Fruit fly (Drosophila melanogaster): ENCODE measurements around the gene Megf8.

Gene Megf8

dm6 chr2L:8040872-8041271 is 2.4 kb upstream of the Megf8 start, which contains the start of gene CCDC53:
TSS of gene CCDC53 (plus strand) at chr2L:8041106.
- TF ChIP-seq usp (GFP tag; optimal IDR thresholded peaks at IDR 0.05) (no peak), CG8478 (optimal IDR thresholded peaks at IDR 0.05) (no peak), pan (optimal IDR thresholded peaks at IDR 0.05) (no peak), psq (optimal IDR thresholded peaks at IDR 0.05) (no peak), EcR (GFP tag; optimal IDR thresholded peaks at IDR 0.05) (no peak), Dll (optimal IDR thresholded peaks at IDR 0.05) (no peak)

DNA sequence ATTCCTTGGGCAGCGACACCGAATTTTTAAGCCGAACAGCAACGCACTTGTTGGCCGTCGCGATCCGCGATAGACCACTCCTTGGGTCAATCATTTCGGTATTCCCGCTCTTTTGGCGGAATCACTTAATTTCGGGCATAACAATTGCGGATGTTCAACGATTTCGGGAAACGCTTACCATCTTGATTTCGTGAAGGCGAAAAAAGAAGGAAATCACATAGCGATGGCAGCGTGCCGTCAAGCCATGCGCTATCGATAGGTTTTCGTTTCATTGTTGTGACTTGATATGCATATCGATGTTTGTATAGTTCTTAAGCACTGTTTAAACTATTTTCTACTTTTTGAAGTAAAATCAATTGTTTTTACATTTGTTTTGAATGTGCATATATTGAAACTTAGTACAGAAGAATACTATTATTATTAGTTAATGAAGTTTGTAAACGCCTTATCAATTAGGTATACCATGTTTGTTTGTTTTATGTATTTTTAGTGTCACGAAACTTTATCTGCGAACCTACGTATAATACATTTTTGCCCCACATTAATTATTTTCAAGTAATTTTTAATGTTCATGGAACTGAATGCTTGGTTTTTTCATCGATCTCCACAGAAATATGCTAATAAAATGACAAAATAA is 508 bp upstream of the Megf8 start, which contains the start of gene RpL36A:
TSS of gene RpL36A (minus strand) at position 265 of the 637 bp plus-strand sequence.
- TF ChIP-seq Dll (optimal IDR thresholded peaks at IDR 0.05) (no peak), EcR (GFP tag; optimal IDR thresholded peaks at IDR 0.05) (no peak), psq (optimal IDR thresholded peaks at IDR 0.05) (no peak), pan (optimal IDR thresholded peaks at IDR 0.05) (no peak), CG8478 (optimal IDR thresholded peaks at IDR 0.05) (no peak)

dm6 chr2L:8071112-8071976 is 28.1 kb downstream of the Megf8 start, which contains the start of gene poe:
TSS of gene poe (minus strand) at chr2L:8071624.
- TF ChIP-seq pan (optimal IDR thresholded peaks at IDR 0.05) = no peak
- no peak for TF ChIP-seq EcR (GFP tag; optimal IDR thresholded peaks at IDR 0.05)
- TF ChIP-seq Dll (optimal IDR thresholded peaks at IDR 0.05) = no peak
- TF ChIP-seq CG8478 (optimal IDR thresholded peaks at IDR 0.05) = no peak
- TF ChIP-seq usp (GFP tag; optimal IDR thresholded peaks at IDR 0.05) = no peak
- TF ChIP-seq psq (optimal IDR thresholded peaks at IDR 0.05) = no peak

dm6 chr2L:8072692-8073091 is 29.4 kb downstream of the Megf8 start, which contains the start of the genes MED20 and Trf:
TSS of gene MED20 (minus strand) at chr2L:8072848.
TSS of gene Trf (plus strand) at chr2L:8072895.
- TF ChIP-seq psq (optimal IDR thresholded peaks at IDR 0.05) = no peak
- no peak for TF ChIP-seq pan (optimal IDR thresholded peaks at IDR 0.05)
- no peak for TF ChIP-seq Dll (optimal IDR thresholded peaks at IDR 0.05)
- no peak for TF ChIP-seq usp (GFP tag; optimal IDR thresholded peaks at IDR 0.05)
- TF ChIP-seq EcR (GFP tag; optimal IDR thresholded peaks at IDR 0.05) = no peak
- no peak for TF ChIP-seq CG8478 (optimal IDR thresholded peaks at IDR 0.05)

DNA sequence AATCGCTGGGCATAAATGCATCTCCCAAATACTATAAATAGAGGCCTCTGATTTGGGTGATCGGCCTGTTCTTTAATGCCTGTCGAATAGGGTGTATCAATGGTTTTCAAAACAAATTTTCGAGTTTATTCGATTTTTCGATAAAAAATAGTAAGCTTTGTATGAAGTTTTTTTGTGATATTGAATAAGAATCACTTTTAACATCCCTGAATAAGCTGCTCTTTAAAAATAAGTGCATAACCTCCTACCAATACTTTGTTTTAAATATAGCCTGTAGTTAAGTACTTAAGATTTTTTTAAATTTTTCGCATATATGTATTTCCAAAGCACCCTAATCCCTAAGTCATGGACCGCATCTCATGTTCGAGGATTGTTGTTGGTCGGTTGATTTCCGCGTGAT is 37.4 kb downstream of the Megf8 start:
- TF ChIP-seq usp (GFP tag; optimal IDR thresholded peaks at IDR 0.05) (no peak), CG8478 (optimal IDR thresholded peaks at IDR 0.05) (no peak), pan (optimal IDR thresholded peaks at IDR 0.05) (no peak), psq (optimal IDR thresholded peaks at IDR 0.05) (no peak)

dm6 chr2L:8081640-8082485 is 38.6 kb downstream of the Megf8 start:
- TF ChIP-seq EcR (GFP tag; optimal IDR thresholded peaks at IDR 0.05) = no peak
- TF ChIP-seq CG8478 (optimal IDR thresholded peaks at IDR 0.05) = no peak
- TF ChIP-seq pan (optimal IDR thresholded peaks at IDR 0.05) = no peak
- TF ChIP-seq usp (GFP tag; optimal IDR thresholded peaks at IDR 0.05) = no peak
- no peak for TF ChIP-seq Dll (optimal IDR thresholded peaks at IDR 0.05)
- no peak for TF ChIP-seq psq (optimal IDR thresholded peaks at IDR 0.05)

dm6 chr2L:8082692-8083412 is 39.6 kb downstream of the Megf8 start, which contains the start of gene Mcr:
TSS of gene Mcr (minus strand) at chr2L:8082982.
- TF ChIP-seq CG8478 (optimal IDR thresholded peaks at IDR 0.05) = no peak

DNA sequence CACCGCTTCAGTTG is 39.9 kb downstream of the Megf8 start, which contains the start of gene Bsg:
TSS of gene Bsg (plus strand) at position 8 of the 14 bp plus-strand sequence.
- TF ChIP-seq CG8478 (optimal IDR thresholded peaks at IDR 0.05) (no peak), pan (optimal IDR thresholded peaks at IDR 0.05) (no peak), psq (optimal IDR thresholded peaks at IDR 0.05) (no peak), Dll (optimal IDR thresholded peaks at IDR 0.05) (no peak), usp (GFP tag; optimal IDR thresholded peaks at IDR 0.05) (no peak), EcR (GFP tag; optimal IDR thresholded peaks at IDR 0.05) (no peak)

- TF ChIP-seq pan (optimal IDR thresholded peaks at IDR 0.05) (no peak), usp (GFP tag; optimal IDR thresholded peaks at IDR 0.05) (no peak), Dll (optimal IDR thresholded peaks at IDR 0.05) (no peak), psq (optimal IDR thresholded peaks at IDR 0.05) (no peak), EcR (GFP tag; optimal IDR thresholded peaks at IDR 0.05) (peak in 1 of 2 experiments; percentile 68), CG8478 (optimal IDR thresholded peaks at IDR 0.05) (peak; percentile 63)
Observed at dm6 chr2L:8083427-8084295, 40.4 kb downstream of the Megf8 start.

DNA sequence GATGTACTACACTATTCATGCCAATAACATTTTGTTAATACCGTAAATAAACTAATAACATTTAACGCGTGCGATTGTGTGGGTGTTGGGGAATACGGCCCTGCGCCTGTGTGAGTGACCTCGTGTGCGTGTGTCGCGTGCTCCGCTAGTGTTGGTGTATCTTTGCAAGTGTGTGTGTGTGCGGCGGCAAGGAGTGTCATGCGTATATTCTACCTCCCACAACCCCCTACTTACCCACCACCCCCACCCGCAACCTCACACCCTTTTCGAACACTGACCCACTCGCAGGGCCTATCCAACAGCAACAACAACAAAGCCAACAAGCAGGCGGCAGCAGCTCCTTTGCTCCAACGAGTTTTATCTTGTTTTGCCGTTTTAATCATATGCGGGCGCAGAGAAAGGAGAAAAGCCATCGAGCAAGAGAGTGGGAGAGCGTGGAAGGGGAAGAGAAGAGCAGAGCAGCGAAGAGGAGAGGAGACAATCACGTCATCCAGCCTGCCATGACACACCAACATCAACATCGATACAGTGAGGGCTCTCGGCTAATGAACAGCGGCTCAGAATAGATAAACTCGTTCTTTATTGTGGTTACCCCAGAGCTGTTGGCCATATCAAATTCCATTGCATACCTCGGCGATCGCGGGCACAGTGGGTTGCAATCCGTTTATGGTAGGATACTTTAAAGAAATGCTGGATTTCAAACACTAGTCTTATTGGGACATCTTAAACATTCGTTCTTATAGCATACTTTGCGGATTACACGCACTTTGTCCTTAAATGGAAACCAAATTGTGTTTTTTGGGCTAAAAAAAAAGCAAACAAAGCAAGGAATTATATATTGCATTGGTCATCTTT is 41.3 kb downstream of the Megf8 start:
- TF ChIP-seq pan (optimal IDR thresholded peaks at IDR 0.05) (no peak), psq (optimal IDR thresholded peaks at IDR 0.05) (no peak), EcR (GFP tag; optimal IDR thresholded peaks at IDR 0.05) (no peak), Dll (optimal IDR thresholded peaks at IDR 0.05) (no peak), usp (GFP tag; optimal IDR thresholded peaks at IDR 0.05) (no peak), CG8478 (optimal IDR thresholded peaks at IDR 0.05) (no peak)

Measured in whole organism.